Fruit fly (Drosophila melanogaster): Measurements from ENCODE around the gene Ets65A.

Ets65A gene

DNA sequence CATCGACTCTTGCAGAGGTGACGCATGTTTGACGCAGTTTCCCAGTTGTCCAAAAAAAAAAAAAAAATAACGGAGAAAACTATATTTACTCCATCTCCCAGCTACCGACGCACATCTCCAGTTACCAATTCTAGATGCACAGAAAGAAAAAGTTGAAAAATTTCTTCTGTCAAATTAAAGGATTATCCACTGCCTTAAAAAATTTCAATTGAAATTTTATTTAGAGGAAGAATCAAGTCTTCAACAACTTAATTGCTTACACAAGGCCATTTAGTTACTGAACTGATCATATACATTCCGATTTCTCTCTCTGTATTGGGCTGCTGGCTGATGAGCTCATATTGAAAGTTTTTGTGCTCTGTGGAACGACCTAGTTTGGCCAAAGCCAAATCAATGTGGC lies 11.4 kb upstream of the Ets65A start (continued):
- TF ChIP-seq zfh2 (GFP tag; optimal IDR thresholded peaks at IDR 0.05) (peak; percentile 13), CG17361 (GFP tag; IDR thresholded peaks at IDR 0.05) (0 out of 3 replicates have a peak, but pooled peaks have one; percentile 12), CG9932 (GFP tag; IDR thresholded peaks at IDR 0.05) (peak; percentile 51; the same call in 1 of the 2 replicates), Pdp1 (GFP tag; optimal IDR thresholded peaks at IDR 0.05) (peak; percentile 31 to 39), nmo (GFP tag; optimal IDR thresholded peaks at IDR 0.05) (peak; percentile 24), CG1602 (GFP tag; optimal IDR thresholded peaks at IDR 0.05) (peak; percentile 6), aop (GFP tag; IDR thresholded peaks at IDR 0.05) (no peak), unpg (GFP tag; optimal IDR thresholded peaks at IDR 0.05) (peak; percentile 65), Ada2b (GFP tag; IDR thresholded peaks at IDR 0.05) (no peak), gro (GFP tag; optimal IDR thresholded peaks at IDR 0.05) (no peak), CG3995 (GFP tag; optimal IDR thresholded peaks at IDR 0.05) (no peak), cas (GFP tag; IDR thresholded peaks at IDR 0.05) (no peak), dmrt11E (tag; optimal IDR thresholded peaks at IDR 0.05) (no peak), pum (GFP tag; optimal IDR thresholded peaks at IDR 0.05) (peak; percentile 22), H2.0 (GFP tag; IDR thresholded peaks at IDR 0.05) (no peak; the same call in 1 of the 2 replicates), dpn (GFP tag; optimal IDR thresholded peaks at IDR 0.05) (peak; percentile 27 to 48), CG30403 (GFP tag; optimal IDR thresholded peaks at IDR 0.05) (peak; percentile 47), Vsx1 (GFP tag; optimal IDR thresholded peaks at IDR 0.05) (no peak), Hsf (GFP tag; optimal IDR thresholded peaks at IDR 0.05) (peak; percentile 7), NfI (GFP tag; optimal IDR thresholded peaks at IDR 0.05) (peak; percentile 39), nerfin-2 (GFP tag; IDR thresholded peaks at IDR 0.05; ENCODE audit: partially characterized antibody) (no peak), CG10274 (GFP tag; optimal IDR thresholded peaks at IDR 0.05) (no peak), CG2712 (tag; optimal IDR thresholded peaks at IDR 0.05) (peak; percentile 15), CG16815 (GFP tag; optimal IDR thresholded peaks at IDR 0.05) (no peak), salm (tag; optimal IDR thresholded peaks at IDR 0.05) (no peak), CG10366 (GFP tag; IDR thresholded peaks at IDR 0.05) (0 out of 2 replicates have a peak, but pooled peaks have one; percentile 8), az2 (GFP tag; optimal IDR thresholded peaks at IDR 0.05) (peak; percentile 37), HLH54F (GFP tag; optimal IDR thresholded peaks at IDR 0.05) (no peak), BtbVII (GFP tag; optimal IDR thresholded peaks at IDR 0.05) (no peak), CG7963 (GFP tag; IDR thresholded peaks at IDR 0.05; ENCODE audit: partially characterized antibody) (no peak), chif (GFP tag; optimal IDR thresholded peaks at IDR 0.05) (peak; percentile 27 to 29), CG8388 (GFP tag; optimal IDR thresholded peaks at IDR 0.05) (peak; percentile 38), Lhr (GFP tag; optimal IDR thresholded peaks at IDR 0.05) (no peak), CG7556 (GFP tag; optimal IDR thresholded peaks at IDR 0.05) (peak; percentile 36), Ssrp (tag; optimal IDR thresholded peaks at IDR 0.05) (peak; percentile 14), so (GFP tag; IDR thresholded peaks at IDR 0.05) (0 out of 3 replicates have a peak, but pooled peaks have one; percentile 24), CG12155 (GFP tag; optimal IDR thresholded peaks at IDR 0.05) (peak; percentile 23), ken (GFP tag; IDR thresholded peaks at IDR 0.05) (peak; percentile 21; the same call in 1 of the 3 replicates), grau (tag; optimal IDR thresholded peaks at IDR 0.05) (peak; percentile 54), croc (GFP tag; conservative IDR thresholded peaks at IDR 0.05) (peak; percentile 44; the same call in 1 of the 3 replicates), Xbp1 (GFP tag; optimal IDR thresholded peaks at IDR 0.05) (peak; percentile 36), CG14050 (GFP tag; IDR thresholded peaks at IDR 0.05) (peak; percentile 11; the same call in 1 of the 3 replicates), CG15269 (tag; optimal IDR thresholded peaks at IDR 0.05) (peak; percentile 41), Sox102F (GFP tag; optimal IDR thresholded peaks at IDR 0.05) (peak; percentile 49), Rfx (GFP tag; IDR thresholded peaks at IDR 0.05) (no peak), CG3847 (GFP tag; IDR thresholded peaks at IDR 0.05) (peak; percentile 58), HmgZ (tag; optimal IDR thresholded peaks at IDR 0.05) (peak; percentile 20), CG13624 (GFP tag; optimal IDR thresholded peaks at IDR 0.05) (peak; percentile 38), CG11504 (tag; optimal IDR thresholded peaks at IDR 0.05) (peak; percentile 13), CG1647 (GFP tag; optimal IDR thresholded peaks at IDR 0.05) (no peak), CG3726 (GFP tag; IDR thresholded peaks at IDR 0.05) (no peak)
